Fruit fly (Drosophila melanogaster): ENCODE results near the gene CG12237.

Gene CG12237

dm6 chrX:19592309-19592708, 50.4 kb downstream of the CG12237 start, which contains the start of gene CG14205 (continued):
- no peak for TF ChIP-seq Fer3 (tag; optimal IDR thresholded peaks at IDR 0.05)
- TF ChIP-seq jigr1 (GFP tag; IDR thresholded peaks at IDR 0.05) = no peak
- no peak for TF ChIP-seq Rx (GFP tag; IDR thresholded peaks at IDR 0.05)
- TF ChIP-seq grn (GFP tag; optimal IDR thresholded peaks at IDR 0.05) = peak; percentile 28

Data from whole organism, embryonic.